Worm (Caenorhabditis elegans): ENCODE results near the gene srg-20.

DNA sequence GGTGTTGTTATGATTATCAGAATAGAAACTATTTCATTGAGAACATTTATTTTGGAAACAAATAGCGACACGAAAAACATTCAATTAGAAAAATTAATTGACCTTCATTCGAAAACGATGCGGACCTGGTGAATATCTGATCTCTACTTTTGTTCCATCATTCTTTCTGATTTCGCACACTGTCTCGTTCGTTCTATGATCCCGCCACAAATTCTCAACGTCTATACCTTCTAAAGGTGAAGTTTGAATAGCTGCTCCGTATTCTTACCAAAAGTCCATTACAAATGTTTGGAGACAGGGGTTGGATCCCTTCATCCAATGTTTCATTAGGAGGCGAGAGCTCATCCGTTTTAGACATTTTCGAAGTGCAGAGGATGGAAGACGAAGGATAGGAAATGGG is 15.3 kb downstream of the srg-20 start, which contains the start of gene fbxb-16:
- no peak for TF ChIP-seq tab-1 (GFP tag; IDR thresholded peaks at IDR 0.05)
- no peak for TF ChIP-seq T22C8.4 (GFP tag; IDR thresholded peaks at IDR 0.05)
- TF ChIP-seq klf-2 (GFP tag; conservative IDR thresholded peaks at IDR 0.05), result no peak
